Fruit fly (Drosophila melanogaster) whole organism, embryonic: Measurements from ENCODE around the gene CG12123.
A peak's percentile ranks its signal among the peaks of the same experiment; 100 is the strongest.

Experiments used
- CG10431 ChIP-seq: fragments of 200-800 bp; sonication (Bioruptor generic); optimal IDR thresholded peaks from 3 replicates; lab custom pipeline; 2018; ENCODE audit warnings: missing biosample characterization, mild to moderate bottlenecking, missing genetic modification characterization
- CG10654 ChIP-seq: fragments of 200-800 bp; sonication (Bioruptor generic); optimal IDR thresholded peaks from 2 replicates; lab custom pipeline; 2016; ENCODE audit warnings: missing biosample characterization, missing genetic modification characterization
- CG10959 ChIP-seq: fragments of 200-800 bp; sonication (Bioruptor generic); IDR thresholded peaks from 2 replicates; pipeline ENCODE4 v1.3.6; 2022; ENCODE audit warnings: missing biosample characterization, missing genetic modification characterization
- CG11504 ChIP-seq: fragments of 200-800 bp; sonication (Bioruptor generic); optimal IDR thresholded peaks from 3 replicates; lab custom pipeline; 2019; ENCODE audit warnings: missing biosample characterization, mild to moderate bottlenecking, missing genetic modification characterization, moderate library complexity
- CG1233 ChIP-seq: fragments of 200-800 bp; sonication (Bioruptor generic); optimal IDR thresholded peaks from 4 replicates; lab custom pipeline; 2018; ENCODE audit warnings: missing biosample characterization, mild to moderate bottlenecking, missing genetic modification characterization
- CG12769 ChIP-seq: fragments of 200-800 bp; sonication (Bioruptor generic); optimal IDR thresholded peaks from 2 replicates; lab custom pipeline; 2019; ENCODE audit warnings: missing biosample characterization, mild to moderate bottlenecking, missing genetic modification characterization, moderate library complexity
- CG2202 ChIP-seq: fragments of 200-800 bp; sonication (Bioruptor generic); optimal IDR thresholded peaks from 2 replicates; lab custom pipeline; 2018; ENCODE audit warnings: missing biosample characterization, mild to moderate bottlenecking, missing genetic modification characterization
- CG30020 ChIP-seq: fragments of 200-800 bp; optimal IDR thresholded peaks from 2 replicates; lab custom pipeline; 2019; ENCODE audit warnings: missing biosample characterization, mild to moderate bottlenecking, missing genetic modification characterization, moderate library complexity
- CG42726 ChIP-seq: fragments of 200-800 bp; sonication (Bioruptor generic); IDR thresholded peaks from 2 replicates; pipeline ENCODE4 v1.3.6; 2022; ENCODE audit warnings: missing biosample characterization, missing genetic modification characterization; ENCODE audit not compliant: partially characterized antibody
- CG5180 ChIP-seq: fragments of 200-800 bp; sonication (Bioruptor generic); optimal IDR thresholded peaks from 3 replicates; lab custom pipeline; 2017; ENCODE audit warnings: missing biosample characterization, missing genetic modification characterization, mild to moderate bottlenecking, moderate library complexity, missing genetic modification reagents
- CG6683 ChIP-seq: fragments of 200-800 bp; sonication (Bioruptor generic); optimal IDR thresholded peaks from 2 replicates; lab custom pipeline; 2017; ENCODE audit warnings: missing biosample characterization, mild to moderate bottlenecking, missing genetic modification characterization, missing genetic modification reagents
- CG6813 ChIP-seq: fragments of 200-800 bp; sonication (Bioruptor generic); optimal IDR thresholded peaks from 2 replicates; lab custom pipeline; 2017; ENCODE audit warnings: missing biosample characterization, missing genetic modification characterization, mild to moderate bottlenecking, moderate library complexity, missing genetic modification reagents
- CG7987 ChIP-seq: fragments of 200-800 bp; sonication (Bioruptor generic); optimal IDR thresholded peaks from 2 replicates; lab custom pipeline; 2018; ENCODE audit warnings: missing biosample characterization, mild to moderate bottlenecking, missing genetic modification characterization, moderate library complexity
- CG8089 ChIP-seq: fragments of 200-800 bp; sonication (Bioruptor generic); optimal IDR thresholded peaks from 3 replicates; lab custom pipeline; 2016; ENCODE audit warnings: missing biosample characterization, missing genetic modification characterization
- D19B ChIP-seq: fragments of 200-800 bp; sonication (Bioruptor generic); optimal IDR thresholded peaks from 2 replicates; lab custom pipeline; 2017; ENCODE audit warnings: missing biosample characterization, mild to moderate bottlenecking, missing genetic modification characterization
- Dfd ChIP-seq, 2 experiments: fragments of >200 bp; optimal IDR thresholded peaks; 2 replicates each; lab custom pipeline; 2017; ENCODE audit warnings: missing biosample characterization in 2 of 2, missing genetic modification characterization in 2 of 2
- Dip2 ChIP-seq: fragments of 200-800 bp; sonication (Bioruptor generic); IDR thresholded peaks from 2 replicates; pipeline ENCODE4 v1.3.6; 2022; ENCODE audit warnings: missing biosample characterization, missing genetic modification characterization
- Doc2 ChIP-seq: fragments of 200-800 bp; sonication (Bioruptor generic); IDR thresholded peaks from 2 replicates; pipeline ENCODE4 v1.3.6; 2022; ENCODE audit warnings: missing biosample characterization, missing genetic modification characterization
- Gsc ChIP-seq: fragments of 200-800 bp; sonication (Bioruptor generic); IDR thresholded peaks from 2 replicates; pipeline ENCODE4 v1.3.6; 2022; ENCODE audit warnings: missing biosample characterization, missing genetic modification characterization
- Gug ChIP-seq: fragments of 200-800 bp; sonication (Bioruptor generic); IDR thresholded peaks from 4 replicates; pipeline ENCODE4 v1.3.6; 2022; ENCODE audit warnings: missing biosample characterization, missing genetic modification characterization
- Hsf ChIP-seq: fragments of 200-800 bp; sonication (Bioruptor generic); optimal IDR thresholded peaks from 3 replicates; lab custom pipeline; 2016; ENCODE audit warnings: missing biosample characterization, missing genetic modification characterization
- Meics ChIP-seq: fragments of 200-800 bp; sonication (Bioruptor generic); optimal IDR thresholded peaks from 2 replicates; lab custom pipeline; 2017; ENCODE audit warnings: missing biosample characterization, mild to moderate bottlenecking, missing genetic modification characterization
- YL-1 ChIP-seq: fragments of 200-800 bp; sonication (Bioruptor generic); optimal IDR thresholded peaks from 3 replicates; lab custom pipeline; 2017; ENCODE audit warnings: missing biosample characterization, mild to moderate bottlenecking, missing genetic modification characterization
- az2 ChIP-seq: fragments of 200-800 bp; sonication (Bioruptor generic); optimal IDR thresholded peaks from 3 replicates; lab custom pipeline; 2016; ENCODE audit warnings: missing biosample characterization, missing genetic modification characterization
- cad ChIP-seq: fragments of >200 bp; optimal IDR thresholded peaks from 2 replicates; lab custom pipeline; 2017; ENCODE audit warnings: missing biosample characterization, missing genetic modification characterization
- crol ChIP-seq: fragments of 200-800 bp; sonication (Bioruptor generic); IDR thresholded peaks from 2 replicates; pipeline ENCODE4 v1.3.6; 2022; ENCODE audit warnings: missing biosample characterization, missing genetic modification characterization
- dmrt11E ChIP-seq: fragments of 200-800 bp; sonication (Bioruptor generic); optimal IDR thresholded peaks from 3 replicates; lab custom pipeline; 2018; ENCODE audit warnings: missing biosample characterization, mild to moderate bottlenecking, missing genetic modification characterization, moderate library complexity
- grn ChIP-seq: fragments of 200-800 bp; sonication (Bioruptor generic); optimal IDR thresholded peaks from 3 replicates; lab custom pipeline; 2017; ENCODE audit warnings: missing biosample characterization, missing genetic modification characterization
- h ChIP-seq: fragments of >200 bp; optimal IDR thresholded peaks from 2 replicates; lab custom pipeline; 2017
- mam ChIP-seq: fragments of 200-800 bp; sonication (Bioruptor generic); optimal IDR thresholded peaks from 3 replicates; lab custom pipeline; 2016; ENCODE audit warnings: missing biosample characterization, missing genetic modification characterization
- nerfin-1 ChIP-seq: fragments of 200-800 bp; sonication (Bioruptor generic); optimal IDR thresholded peaks from 3 replicates; lab custom pipeline; 2019; ENCODE audit warnings: missing biosample characterization, mild to moderate bottlenecking, missing genetic modification characterization, moderate library complexity
- odd ChIP-seq: fragments of 200-800 bp; sonication (Bioruptor generic); optimal IDR thresholded peaks from 2 replicates; lab custom pipeline; 2017; ENCODE audit warnings: missing biosample characterization, mild to moderate bottlenecking, missing genetic modification characterization
- org-1 ChIP-seq: fragments of 200-800 bp; sonication (Bioruptor generic); optimal IDR thresholded peaks from 2 replicates; lab custom pipeline; 2017; ENCODE audit warnings: missing biosample characterization, missing genetic modification characterization
- pho ChIP-seq: fragments of 200-800 bp; sonication (Bioruptor generic); optimal IDR thresholded peaks from 2 replicates; lab custom pipeline; 2016; ENCODE audit warnings: missing biosample characterization, missing genetic modification characterization
- run ChIP-seq: fragments of 200-800 bp; sonication (Bioruptor generic); optimal IDR thresholded peaks from 3 replicates; lab custom pipeline; 2018; ENCODE audit warnings: missing biosample characterization, mild to moderate bottlenecking, missing genetic modification characterization
- schlank ChIP-seq: fragments of 200-800 bp; sonication (Bioruptor generic); optimal IDR thresholded peaks from 2 replicates; lab custom pipeline; 2018; ENCODE audit warnings: missing biosample characterization, mild to moderate bottlenecking, missing genetic modification characterization
- stc ChIP-seq: fragments of 200-800 bp; sonication (Bioruptor generic); IDR thresholded peaks from 2 replicates; pipeline ENCODE4 v1.3.6; 2022; ENCODE audit warnings: missing biosample characterization, missing genetic modification characterization
- tll ChIP-seq, 2 experiments: fragments of 200-800 bp in 1 of 2; fragments of >200 bp in 1 of 2; sonication (Bioruptor generic) in 1 of 2; optimal IDR thresholded peaks; 2 replicates each; lab custom pipeline; 2017 to 2019; ENCODE audit warnings: missing biosample characterization in 2 of 2, missing genetic modification characterization in 2 of 2, mild to moderate bottlenecking in 1 of 2, moderate library complexity in 1 of 2
- usp ChIP-seq: fragments of >200 bp; optimal IDR thresholded peaks from 2 replicates; lab custom pipeline; 2017; ENCODE audit warnings: missing biosample characterization, missing genetic modification characterization
- wor ChIP-seq: fragments of 200-800 bp; sonication (Bioruptor generic); IDR thresholded peaks from 2 replicates; pipeline ENCODE4 v1.3.6; 2022; ENCODE audit warnings: missing biosample characterization, missing genetic modification characterization
- z ChIP-seq: fragments of 200-800 bp; sonication (Bioruptor generic); IDR thresholded peaks from 3 replicates; pipeline ENCODE4 v1.3.6; 2022; ENCODE audit warnings: missing biosample characterization, missing genetic modification characterization

The CG12123 gene

DNA sequence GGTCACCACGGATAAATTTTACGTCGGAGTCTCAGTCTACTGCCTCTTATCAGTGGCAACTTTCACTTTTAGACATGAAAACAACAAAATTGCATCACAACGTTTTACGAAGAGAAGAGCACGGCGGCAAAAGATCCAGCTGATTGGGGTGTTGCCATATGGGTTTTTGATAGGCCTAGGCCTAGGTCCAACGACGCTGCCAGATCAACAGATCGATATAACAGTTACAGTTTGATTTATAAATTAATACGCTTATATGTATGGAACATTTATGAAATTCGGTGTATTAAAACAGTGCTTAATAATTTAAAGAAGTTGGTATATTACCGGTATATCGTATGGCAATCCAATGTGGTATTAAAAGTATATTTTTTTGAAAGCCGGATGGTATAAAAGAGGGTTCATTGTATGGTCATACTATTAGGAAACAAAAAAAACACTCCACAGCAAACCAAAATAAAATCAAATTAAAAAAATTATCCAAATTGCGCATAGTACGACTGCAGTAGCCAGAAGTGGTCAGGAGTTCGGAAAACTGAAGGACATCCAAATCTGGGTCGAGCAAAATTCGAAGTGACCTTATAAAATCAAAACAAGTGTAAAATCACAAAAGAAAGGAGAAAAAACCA lies 5.4 kb downstream of the CG12123 start, which contains the start of gene CG1440 (continued):
- TF ChIP-seq YL-1 (GFP tag; lab: Kevin White, UChicago) (peak; percentile 33), org-1 (GFP tag; lab: Kevin White, UChicago) (no peak), CG11504 (no peak), Dfd (GFP tag; optimal IDR thresholded peaks at IDR 0.05; lab: Kevin White, UChicago) (no peak), Gsc (GFP tag; lab: Robert Waterston, UW) (no peak), schlank (no peak), Gug (GFP tag; lab: Robert Waterston, UW) (no peak), CG5180 (GFP tag; lab: Kevin White, UChicago) (no peak), dmrt11E (peak; percentile 24), wor (GFP tag; lab: Robert Waterston, UW) (no peak), CG10959 (GFP tag; lab: Robert Waterston, UW) (no peak), pho (GFP tag; lab: Kevin White, UChicago) (peak; percentile 28), h (lab: Kevin White, UChicago) (no peak), grn (GFP tag; lab: Kevin White, UChicago) (no peak), CG1233 (GFP tag; lab: Kevin White, UChicago) (no peak), usp (GFP tag; lab: Kevin White, UChicago) (no peak), CG6683 (no peak), Meics (GFP tag; lab: Kevin White, UChicago) (no peak), odd (no peak), mam (GFP tag; lab: Kevin White, UChicago) (no peak), CG42726 (GFP tag; lab: Robert Waterston, UW) (no peak), crol (GFP tag; lab: Robert Waterston, UW) (no peak), CG2202 (tag; lab: Kevin White, UChicago) (no peak), stc (GFP tag; lab: Robert Waterston, UW) (no peak; the same call in 1 of the 2 replicates), CG6813 (peak; percentile 21)

DNA sequence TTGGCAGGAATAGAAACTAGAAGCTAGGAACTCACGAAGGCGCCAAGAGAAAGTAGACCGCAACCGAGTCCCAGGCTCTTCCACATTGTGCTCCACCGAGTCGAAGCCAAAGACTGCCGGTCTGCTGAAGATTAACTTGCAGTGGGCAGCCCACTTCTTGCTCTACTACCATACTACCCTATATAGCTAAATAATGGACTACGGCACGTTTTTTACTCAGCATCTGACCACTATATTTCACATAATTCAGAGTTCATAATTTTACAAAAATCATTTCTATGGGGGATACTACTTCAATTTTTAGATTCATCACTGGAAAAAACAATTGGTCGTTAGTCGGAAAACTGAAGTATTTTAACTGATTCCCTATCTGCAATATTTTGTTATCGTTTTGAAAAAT lies 8.4 kb downstream of the CG12123 start, which contains the start of gene CG32712:
Gene CG32712, minus strand, starts transcription at position 101 of the 400 bp plus-strand sequence.
- TF ChIP-seq CG10654 (GFP tag; lab: Kevin White, UChicago) (no peak), CG7987 (GFP tag; lab: Kevin White, UChicago) (no peak), Hsf (GFP tag; lab: Kevin White, UChicago) (no peak), z (GFP tag; lab: Robert Waterston, UW) (no peak), D19B (no peak), tll (GFP tag; optimal IDR thresholded peaks at IDR 0.05; lab: Kevin White, UChicago) (no peak), CG10431 (no peak), run (tag; lab: Kevin White, UChicago) (no peak), CG8089 (no peak), Doc2 (GFP tag; lab: Robert Waterston, UW) (no peak), CG12769 (tag; lab: Kevin White, UChicago) (no peak), cad (GFP tag; lab: Kevin White, UChicago) (no peak), az2 (GFP tag; lab: Kevin White, UChicago) (no peak), nerfin-1 (tag; lab: Kevin White, UChicago) (no peak), CG30020 (tag; lab: Kevin White, UChicago) (no peak), Dip2 (no peak)
